Fruit fly (Drosophila melanogaster): Measurements from ENCODE around the gene CG33093.

- TF ChIP-seq CG34367 (tag; optimal IDR thresholded peaks at IDR 0.05) = no peak
- no peak for TF ChIP-seq Snoo (tag; optimal IDR thresholded peaks at IDR 0.05)
- no peak for TF ChIP-seq CG8159 (tag; optimal IDR thresholded peaks at IDR 0.05)
- no peak for TF ChIP-seq rn (GFP tag; IDR thresholded peaks at IDR 0.05)
- TF ChIP-seq EcR (GFP tag; optimal IDR thresholded peaks at IDR 0.05) = no peak
- no peak for TF ChIP-seq CG9948 (tag; optimal IDR thresholded peaks at IDR 0.05)
- no peak for TF ChIP-seq CG4496 (GFP tag; IDR thresholded peaks at IDR 0.05)
- no peak for TF ChIP-seq CG13204 (GFP tag; optimal IDR thresholded peaks at IDR 0.05)
Observed at dm6 chr3R:22564076-22564475, 32.4 kb upstream of the CG33093 start.

All from whole organism, pupa.